Fruit fly (Drosophila melanogaster): ENCODE results near the gene CG1486.

dm6 chrX:21353541-21353940 lies 29.7 kb downstream of the CG1486 start:
- TF ChIP-seq Atf-2 (GFP tag; optimal IDR thresholded peaks at IDR 0.05) = no peak
- TF ChIP-seq hkb (optimal IDR thresholded peaks at IDR 0.05) = no peak
- TF ChIP-seq hkb (GFP tag; IDR thresholded peaks at IDR 0.05) = no peak
- no peak for TF ChIP-seq CG17912 (GFP tag; optimal IDR thresholded peaks at IDR 0.05)
- no peak for TF ChIP-seq ken (GFP tag; IDR thresholded peaks at IDR 0.05)
- no peak for TF ChIP-seq CG12071 (GFP tag; optimal IDR thresholded peaks at IDR 0.05)
- no peak for TF ChIP-seq CG6765 (GFP tag; optimal IDR thresholded peaks at IDR 0.05)
- TF ChIP-seq CG10321 (GFP tag; IDR thresholded peaks at IDR 0.05) = no peak
- TF ChIP-seq CG17385 (GFP tag; optimal IDR thresholded peaks at IDR 0.05) = no peak
- TF ChIP-seq rib (GFP tag; IDR thresholded peaks at IDR 0.05) = no peak
